Worm (Caenorhabditis elegans): ENCODE results near the gene T19D2.3.

DNA sequence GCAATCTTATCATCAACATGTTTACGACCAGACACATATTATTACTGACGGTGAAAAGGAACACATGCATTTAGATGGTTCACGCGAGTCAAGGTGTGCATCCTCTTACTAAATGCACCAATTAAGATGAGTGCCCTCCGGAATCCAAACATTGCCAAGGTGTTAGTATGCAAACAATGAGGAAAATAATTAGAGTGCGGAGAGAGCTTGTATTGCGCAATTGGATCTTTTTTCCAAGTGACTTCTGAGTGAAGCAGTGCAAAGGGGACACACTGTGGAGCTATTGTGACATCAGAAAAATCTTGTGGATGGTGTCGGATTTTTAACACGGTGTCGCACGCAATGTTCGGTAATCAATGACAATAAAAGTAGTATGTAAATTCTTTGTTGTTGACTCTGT is 38.2 kb downstream of the T19D2.3 start:
- TF ChIP-seq F13H6.1 (tag; optimal IDR thresholded peaks at IDR 0.05) (no peak), ceh-82 (tag; optimal IDR thresholded peaks at IDR 0.05) (no peak), nhr-237 (tag; optimal IDR thresholded peaks at IDR 0.05) (no peak), nhr-129 (tag; optimal IDR thresholded peaks at IDR 0.05) (no peak), lin-13 (GFP tag; optimal IDR thresholded peaks at IDR 0.05) (no peak), unc-62 (GFP tag; optimal IDR thresholded peaks at IDR 0.05) (no peak)
